Worm (Caenorhabditis elegans) whole organism, L1 larva: ENCODE data around the gene syx-16.

Experiments
- C16A3.4 ChIP-seq: fragments of 150-350 bp; optimal IDR thresholded peaks from 2 replicates; lab custom pipeline; 2014; ENCODE audit warnings: missing biosample characterization, missing genetic modification characterization
- nhr-11 ChIP-seq: fragments of 150-350 bp; optimal IDR thresholded peaks from 2 replicates; lab custom pipeline; 2014; ENCODE audit warnings: missing biosample characterization, missing genetic modification characterization
- nhr-12 ChIP-seq: sonication (generic microtip); optimal IDR thresholded peaks from 2 replicates; lab custom pipeline; 2017; ENCODE audit warnings: missing biosample characterization, missing genetic modification characterization
- nhr-237 ChIP-seq: fragments of 150-350 bp; optimal IDR thresholded peaks from 2 replicates; lab custom pipeline; 2014; ENCODE audit warnings: missing biosample characterization, missing genetic modification characterization

- TF ChIP-seq nhr-11 (no peak), nhr-237 (tag; lab: Kevin White, UChicago) (no peak), nhr-12 (tag; lab: Kevin White, UChicago) (no peak), C16A3.4 (tag; lab: Kevin White, UChicago) (no peak)
Observed at ce11 chrIII:5203310-5203709, 5.6 kb downstream of the syx-16 start.
